Worm (Caenorhabditis elegans) whole organism, late embryonic: ENCODE data around the gene C27A2.8.
"Not testable (repeated sequence)": the region's sequence is repeated elsewhere in the genome, so short reads cannot be mapped to it uniquely, and the experiment has no call there.

ENCODE experiments used
- F13H6.1 ChIP-seq: sonication (generic microtip); optimal IDR thresholded peaks from 2 replicates; lab custom pipeline; 2016; ENCODE audit warnings: missing genetic modification characterization, missing compliant biosample characterization
- K09A11.1 ChIP-seq: sonication (generic microtip); optimal IDR thresholded peaks from 2 replicates; lab custom pipeline; 2017; ENCODE audit warnings: antibody characterized with exemption, mild to moderate bottlenecking, missing genetic modification characterization, missing compliant biosample characterization; ENCODE audit not compliant: insufficient read depth
- Y22D7AL.16 ChIP-seq: sonication (generic microtip); optimal IDR thresholded peaks from 2 replicates; lab custom pipeline; 2016; ENCODE audit warnings: missing genetic modification characterization, missing compliant biosample characterization
- ama-1 ChIP-seq: fragments of 150-350 bp; optimal IDR thresholded peaks from 2 replicates; lab custom pipeline; 2014
- ceh-14 ChIP-seq: sonication (generic microtip); optimal IDR thresholded peaks from 2 replicates; lab custom pipeline; 2016; ENCODE audit warnings: missing genotype, missing genetic modification characterization, missing compliant biosample characterization
- ceh-19 ChIP-seq: fragments of 200-800 bp; sonication (Bioruptor generic); optimal IDR thresholded peaks from 2 replicates; lab custom pipeline; 2018; ENCODE audit warnings: mild to moderate bottlenecking, missing genetic modification characterization, missing compliant biosample characterization
- ceh-2 ChIP-seq: sonication (generic microtip); optimal IDR thresholded peaks from 2 replicates; lab custom pipeline; 2016; ENCODE audit warnings: missing genotype, missing genetic modification characterization, missing compliant biosample characterization
- ceh-22 ChIP-seq: sonication (generic microtip); optimal IDR thresholded peaks from 2 replicates; lab custom pipeline; 2017; ENCODE audit warnings: missing biosample characterization, missing genetic modification characterization
- ceh-31 ChIP-seq: sonication (generic microtip); optimal IDR thresholded peaks from 2 replicates; lab custom pipeline; 2016; ENCODE audit warnings: missing genetic modification characterization, missing compliant biosample characterization
- ceh-34 ChIP-seq: sonication (generic microtip); optimal IDR thresholded peaks from 2 replicates; lab custom pipeline; 2016; ENCODE audit warnings: mild to moderate bottlenecking, missing genetic modification characterization, missing compliant biosample characterization
- ceh-45 ChIP-seq: fragments of 200-800 bp; sonication (Bioruptor generic); IDR thresholded peaks from 2 replicates; pipeline ENCODE4 v1.3.6; 2022; ENCODE audit warnings: missing genetic modification reagents, missing genetic modification characterization, missing compliant biosample characterization
- ceh-9 ChIP-seq: sonication (generic microtip); optimal IDR thresholded peaks from 2 replicates; lab custom pipeline; 2016; ENCODE audit warnings: mild to moderate bottlenecking, missing genetic modification characterization, inconsistent platforms, missing compliant biosample characterization
- che-1 ChIP-seq: sonication (generic microtip); optimal IDR thresholded peaks from 2 replicates; lab custom pipeline; 2016; ENCODE audit warnings: mild to moderate bottlenecking, missing genetic modification characterization, missing compliant biosample characterization
- ets-4 ChIP-seq: sonication (generic microtip); optimal IDR thresholded peaks from 2 replicates; lab custom pipeline; 2016; ENCODE audit warnings: missing genetic modification characterization, missing compliant biosample characterization
- eyg-1 ChIP-seq: sonication (generic microtip); optimal IDR thresholded peaks from 2 replicates; lab custom pipeline; 2016; ENCODE audit warnings: missing genotype, missing genetic modification characterization, missing compliant biosample characterization
- fax-1 ChIP-seq: sonication (generic microtip); optimal IDR thresholded peaks from 2 replicates; lab custom pipeline; 2016; ENCODE audit warnings: missing genotype, missing genetic modification characterization, missing compliant biosample characterization
- gmeb-2 ChIP-seq: sonication (generic microtip); optimal IDR thresholded peaks from 2 replicates; lab custom pipeline; 2016; ENCODE audit warnings: missing genetic modification characterization, inconsistent platforms, missing compliant biosample characterization
- hlh-15 ChIP-seq: sonication (generic microtip); optimal IDR thresholded peaks from 2 replicates; lab custom pipeline; 2016; ENCODE audit warnings: missing genetic modification characterization, missing compliant biosample characterization
- hlh-30 ChIP-seq: sonication (generic microtip); optimal IDR thresholded peaks from 2 replicates; lab custom pipeline; 2017; ENCODE audit warnings: antibody characterized with exemption, missing genetic modification characterization, missing compliant biosample characterization; ENCODE audit not compliant: insufficient read depth
- hlh-6 ChIP-seq: sonication (generic microtip); optimal IDR thresholded peaks from 2 replicates; lab custom pipeline; 2016; ENCODE audit warnings: missing genotype, missing genetic modification characterization, missing compliant biosample characterization
- hlh-8 ChIP-seq: sonication (generic microtip); optimal IDR thresholded peaks from 2 replicates; lab custom pipeline; 2016; ENCODE audit warnings: missing genotype, missing genetic modification characterization, missing compliant biosample characterization
- lim-6 ChIP-seq: sonication (generic microtip); optimal IDR thresholded peaks from 2 replicates; lab custom pipeline; 2016; ENCODE audit warnings: missing genetic modification characterization, missing compliant biosample characterization
- lin-11 ChIP-seq: fragments of 200-800 bp; sonication (Bioruptor generic); optimal IDR thresholded peaks from 2 replicates; lab custom pipeline; 2018; ENCODE audit warnings: mild to moderate bottlenecking, missing genetic modification characterization, missing compliant biosample characterization
- madf-2 ChIP-seq: sonication (generic microtip); optimal IDR thresholded peaks from 2 replicates; lab custom pipeline; 2017; ENCODE audit warnings: missing genetic modification characterization, missing compliant biosample characterization
- mec-3 ChIP-seq: sonication (generic microtip); optimal IDR thresholded peaks from 2 replicates; lab custom pipeline; 2016; ENCODE audit warnings: borderline replicate concordance, missing genetic modification characterization, missing compliant biosample characterization
- nfya-1 ChIP-seq: sonication (generic microtip); optimal IDR thresholded peaks from 2 replicates; lab custom pipeline; 2017; ENCODE audit warnings: missing genetic modification characterization, mild to moderate bottlenecking, missing compliant biosample characterization, antibody characterized with exemption, moderate library complexity
- nhr-232 ChIP-seq: sonication (generic microtip); optimal IDR thresholded peaks from 2 replicates; lab custom pipeline; 2016; ENCODE audit warnings: missing genetic modification characterization, missing compliant biosample characterization
- npax-4 ChIP-seq: sonication (generic microtip); optimal IDR thresholded peaks from 2 replicates; lab custom pipeline; 2016; ENCODE audit warnings: missing genetic modification characterization, missing compliant biosample characterization
- pag-3 ChIP-seq: sonication (generic microtip); optimal IDR thresholded peaks from 2 replicates; lab custom pipeline; 2016; ENCODE audit warnings: missing compliant biosample characterization, missing genetic modification characterization, borderline replicate concordance
- pat-9 ChIP-seq: fragments of 200-800 bp; sonication (Bioruptor generic); optimal IDR thresholded peaks from 2 replicates; lab custom pipeline; 2018; ENCODE audit warnings: mild to moderate bottlenecking, missing genetic modification characterization, moderate library complexity, missing compliant biosample characterization
- pha-4 ChIP-seq: fragments of 150-350 bp; optimal IDR thresholded peaks from 2 replicates; lab custom pipeline; 2018; ENCODE audit warnings: missing biosample characterization, missing genetic modification reagents, missing genetic modification characterization
- pqm-1 ChIP-seq: sonication (generic microtip); optimal IDR thresholded peaks from 2 replicates; lab custom pipeline; 2016; ENCODE audit warnings: missing genetic modification characterization, missing compliant biosample characterization
- pros-1 ChIP-seq: fragments of 150-350 bp; optimal IDR thresholded peaks from 2 replicates; lab custom pipeline; 2014; ENCODE audit warnings: missing biosample characterization, missing genetic modification reagents, missing genetic modification characterization
- ref-2 ChIP-seq: sonication (generic microtip); optimal IDR thresholded peaks from 2 replicates; lab custom pipeline; 2016; ENCODE audit warnings: missing genetic modification characterization, missing compliant biosample characterization
- sdc-2 ChIP-seq: sonication (generic microtip); optimal IDR thresholded peaks from 2 replicates; lab custom pipeline; 2016; ENCODE audit warnings: missing genotype, missing genetic modification characterization, missing compliant biosample characterization
- sox-2 ChIP-seq: fragments of 200-800 bp; sonication (Bioruptor generic); IDR thresholded peaks from 2 replicates; pipeline ENCODE4 v1.3.6; 2022; ENCODE audit warnings: missing genetic modification reagents, missing genetic modification characterization, missing compliant biosample characterization
- sox-4 ChIP-seq: sonication (generic microtip); optimal IDR thresholded peaks from 2 replicates; lab custom pipeline; 2017; ENCODE audit warnings: mild to moderate bottlenecking, missing genetic modification characterization, inconsistent platforms, missing compliant biosample characterization
- tbx-2 ChIP-seq: sonication (generic microtip); optimal IDR thresholded peaks from 2 replicates; lab custom pipeline; 2016; ENCODE audit warnings: missing genetic modification characterization, missing compliant biosample characterization
- tbx-7 ChIP-seq: sonication (generic microtip); optimal IDR thresholded peaks from 2 replicates; lab custom pipeline; 2016; ENCODE audit warnings: missing genotype, missing genetic modification characterization, missing compliant biosample characterization
- ttx-3 ChIP-seq: sonication (generic microtip); optimal IDR thresholded peaks from 2 replicates; lab custom pipeline; 2016; ENCODE audit warnings: missing genetic modification reagents, missing genetic modification characterization, missing compliant biosample characterization

C27A2.8 gene

DNA sequence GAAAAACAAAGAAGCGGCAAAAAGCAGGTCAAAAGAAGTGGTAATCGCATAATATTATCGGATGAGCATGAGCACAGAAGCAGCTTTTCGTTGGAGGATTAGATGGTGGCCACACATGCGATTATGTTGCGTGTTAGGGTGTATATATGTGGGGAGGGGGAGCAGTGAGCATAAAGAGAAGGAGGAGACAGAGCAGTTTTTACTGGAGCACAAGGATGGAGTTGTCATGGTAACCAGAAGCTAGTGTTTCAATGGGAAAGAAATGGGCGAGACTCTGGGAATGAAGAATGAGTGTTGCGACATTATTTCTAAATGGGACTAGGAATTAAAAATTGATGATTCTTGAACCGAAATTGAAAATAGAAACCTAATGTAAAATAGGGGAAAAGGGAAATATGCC, at the start of gene C27A2.8:
C27A2.8 (minus strand) TSS at position 117 of the 400 bp plus-strand sequence.
- no peak for TF ChIP-seq ttx-3 (tag; lab: Kevin White, UChicago)
- TF ChIP-seq hlh-15 (tag; lab: Kevin White, UChicago): no peak
- TF ChIP-seq nfya-1: no peak
- TF ChIP-seq mec-3 (tag; lab: Kevin White, UChicago): no peak
- TF ChIP-seq ceh-45: no peak
- no peak for TF ChIP-seq npax-4 (tag; lab: Kevin White, UChicago)
- TF ChIP-seq tbx-2 (tag; lab: Kevin White, UChicago): no peak
- TF ChIP-seq sox-4 (tag; lab: Kevin White, UChicago): no peak
- no peak for TF ChIP-seq ceh-31 (tag; lab: Kevin White, UChicago)
- TF ChIP-seq ceh-2 (tag; lab: Kevin White, UChicago): no peak
- TF ChIP-seq sdc-2 (tag; lab: Kevin White, UChicago): no peak
- TF ChIP-seq ets-4: no peak
- no peak for TF ChIP-seq hlh-6 (tag; lab: Kevin White, UChicago)
- TF ChIP-seq gmeb-2: no peak
- TF ChIP-seq, all 69 proteins: peak for 0

DNA sequence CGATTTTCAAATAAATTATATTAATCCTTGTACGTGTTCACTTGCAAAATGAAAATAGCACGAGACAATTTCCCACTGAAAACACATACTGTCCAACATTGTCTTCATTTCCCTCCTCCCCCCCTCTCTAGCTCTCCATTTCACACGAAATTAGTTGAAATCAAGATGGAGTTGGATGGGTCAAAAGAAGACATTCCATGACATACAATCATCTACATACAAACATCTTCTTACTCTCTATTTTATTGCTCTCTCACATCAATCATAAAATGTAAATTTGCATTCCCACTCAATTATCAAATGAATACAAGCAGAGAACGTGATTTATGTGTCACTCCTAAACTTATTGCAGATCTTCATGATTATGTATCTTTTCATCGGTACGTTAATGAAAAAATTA, 47.9 kb upstream of the C27A2.8 start, which contains the start of gene srsy-1:
srsy-1 (plus strand) TSS at position 301 of the 400 bp plus-strand sequence.
- no peak for TF ChIP-seq sox-2 (GFP tag; lab: Robert Waterston, UW)
- no peak for TF ChIP-seq che-1 (tag; lab: Kevin White, UChicago)
- TF ChIP-seq mec-3 (tag; lab: Kevin White, UChicago): no peak
- no peak for TF ChIP-seq ceh-22
- TF ChIP-seq tbx-7 (tag; lab: Kevin White, UChicago): no peak
- TF ChIP-seq hlh-30: no peak
- no peak for TF ChIP-seq pros-1 (tag; lab: Kevin White, UChicago)
- TF ChIP-seq pqm-1 (tag; lab: Kevin White, UChicago): no peak

- not testable (repeated sequence) for TF ChIP-seq tbx-2, K09A11.1, hlh-15 (tag; lab: Kevin White, UChicago)
Measured at ce11 chrII:5115235-5115634, 47.4 kb upstream of the C27A2.8 start, which contains the start of gene msp-74. TSS of gene msp-74 (minus strand) at chrII:5115335.

- no peak for TF ChIP-seq pqm-1 (tag; lab: Kevin White, UChicago)
- no peak for TF ChIP-seq hlh-6 (tag; lab: Kevin White, UChicago)
- no peak for TF ChIP-seq hlh-15 (tag; lab: Kevin White, UChicago)
- TF ChIP-seq ama-1: no peak
- no peak for TF ChIP-seq madf-2 (tag; lab: Kevin White, UChicago)
- no peak for TF ChIP-seq npax-4 (tag; lab: Kevin White, UChicago)
- no peak for TF ChIP-seq ceh-22
- no peak for TF ChIP-seq lin-11 (tag; lab: Kevin White, UChicago)
- TF ChIP-seq F13H6.1 (tag; lab: Kevin White, UChicago): no peak
- no peak for TF ChIP-seq pat-9
- no peak for TF ChIP-seq ref-2 (tag; lab: Kevin White, UChicago)
- no peak for TF ChIP-seq ceh-45
- no peak for TF ChIP-seq hlh-8
- TF ChIP-seq, all 69 proteins: peak for 0
Measured at ce11 chrII:5112082-5112481, 44.2 kb upstream of the C27A2.8 start, which contains the start of gene F09C12.8. TSS of gene F09C12.8 (plus strand) at chrII:5112382.

ce11 chrII:5109693-5110092, 41.9 kb upstream of the C27A2.8 start, which contains the start of gene F09C12.2:
TSS of gene F09C12.2 (plus strand) at chrII:5110012.
- no peak for TF ChIP-seq ceh-9

DNA sequence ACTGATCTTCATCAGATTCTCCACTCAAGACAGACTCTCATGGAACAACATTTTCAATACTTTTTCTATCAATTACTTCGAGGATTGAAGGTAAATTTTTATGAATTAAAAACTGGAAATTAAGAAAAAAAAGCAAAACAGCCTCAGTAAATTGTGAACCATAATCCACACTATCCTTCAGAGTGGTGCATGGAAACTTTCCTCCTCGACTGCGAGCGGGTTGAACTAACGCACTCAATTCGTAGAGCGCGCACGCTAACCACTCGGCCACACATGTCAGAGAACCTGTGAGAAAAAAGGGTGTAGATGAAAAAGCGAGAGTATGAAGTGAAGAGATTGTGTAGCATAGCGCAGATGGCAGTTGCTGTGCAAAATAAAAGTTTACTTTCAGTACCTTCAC, 37.2 kb upstream of the C27A2.8 start:
- TF ChIP-seq nfya-1 (peak; percentile 88), che-1 (tag; lab: Kevin White, UChicago) (peak; percentile 96), ceh-9 (peak; percentile 91), F13H6.1 (tag; lab: Kevin White, UChicago) (peak; percentile 92), pag-3 (tag; lab: Kevin White, UChicago) (peak; percentile 68), pha-4 (tag; lab: Kevin White, UChicago) (no peak), lim-6 (tag; lab: Kevin White, UChicago) (peak; percentile 94), ceh-31 (tag; lab: Kevin White, UChicago) (peak; percentile 81), ref-2 (tag; lab: Kevin White, UChicago) (peak; percentile 93), Y22D7AL.16 (tag; lab: Kevin White, UChicago) (peak; percentile 98), ceh-2 (tag; lab: Kevin White, UChicago) (peak; percentile 86), ama-1 (no peak), fax-1 (tag; lab: Kevin White, UChicago) (peak; percentile 95), tbx-2 (tag; lab: Kevin White, UChicago) (peak; percentile 92), ceh-34 (tag; lab: Kevin White, UChicago) (peak; percentile 95), sox-2 (GFP tag; lab: Robert Waterston, UW) (peak; percentile 97), nhr-232 (tag; lab: Kevin White, UChicago) (peak; percentile 97), pros-1 (tag; lab: Kevin White, UChicago) (peak; percentile 41), ceh-19 (GFP tag; lab: Kevin White, UChicago) (peak; percentile 97), ceh-14 (tag; lab: Kevin White, UChicago) (peak; percentile 94), eyg-1 (tag; lab: Kevin White, UChicago) (peak; percentile 88), hlh-15 (tag; lab: Kevin White, UChicago) (peak; percentile 96), ceh-22 (peak; percentile 28)
